Worm (Caenorhabditis elegans) whole organism, L3 larva: ENCODE measurements around the gene clec-54.

ENCODE experiments used
- ama-1 ChIP-seq: fragments of 150-350 bp; optimal IDR thresholded peaks from 2 replicates; lab custom pipeline; 2018
- ceh-82 ChIP-seq: fragments of 150-350 bp; optimal IDR thresholded peaks from 2 replicates; lab custom pipeline; 2014; ENCODE audit warnings: missing biosample characterization, missing genetic modification characterization
- ceh-9 ChIP-seq: sonication (generic microtip); optimal IDR thresholded peaks from 2 replicates; lab custom pipeline; 2018; ENCODE audit warnings: missing biosample characterization, missing genetic modification characterization
- egl-5 ChIP-seq: fragments of 150-350 bp; optimal IDR thresholded peaks from 2 replicates; lab custom pipeline; 2017; ENCODE audit warnings: missing biosample characterization, missing genetic modification reagents, missing genetic modification characterization, inconsistent platforms
- elt-1 ChIP-seq: fragments of 150-350 bp; optimal IDR thresholded peaks from 2 replicates; lab custom pipeline; 2014; ENCODE audit warnings: missing biosample characterization, missing genetic modification characterization
- elt-3 ChIP-seq, 3 experiments: fragments of 150-350 bp in 1 of 3; sonication (generic microtip) in 2 of 3; optimal IDR thresholded peaks; 2 replicates in 2 of 3; 4 replicates in 1 of 3; lab custom pipeline; 2014 to 2017; ENCODE audit warnings: missing biosample characterization in 3 of 3, missing genetic modification characterization in 3 of 3
- fkh-10 ChIP-seq: sonication (generic microtip); optimal IDR thresholded peaks from 2 replicates; lab custom pipeline; 2017; ENCODE audit warnings: missing biosample characterization, missing genetic modification reagents, missing genetic modification characterization
- lin-39 ChIP-seq: fragments of 150-350 bp; optimal IDR thresholded peaks from 2 replicates; lab custom pipeline; 2018; ENCODE audit warnings: missing biosample characterization, missing genetic modification reagents, missing genetic modification characterization
- nhr-23 ChIP-seq: fragments of 150-350 bp; optimal IDR thresholded peaks from 2 replicates; lab custom pipeline; 2014; ENCODE audit warnings: missing biosample characterization, missing genetic modification reagents, missing genetic modification characterization
- nhr-25 ChIP-seq: sonication (generic microtip); optimal IDR thresholded peaks from 2 replicates; lab custom pipeline; 2017; ENCODE audit warnings: missing biosample characterization, missing genetic modification characterization
- sea-2 ChIP-seq: fragments of 150-350 bp; sonication (generic microtip); optimal IDR thresholded peaks from 4 replicates; lab custom pipeline; 2014; ENCODE audit warnings: missing biosample characterization, missing genetic modification reagents, missing genetic modification characterization
- skn-1 ChIP-seq: fragments of 150-350 bp; optimal IDR thresholded peaks from 2 replicates; lab custom pipeline; 2014; ENCODE audit warnings: missing biosample characterization, missing genetic modification characterization
- snpc-4 ChIP-seq: fragments of 150-350 bp; optimal IDR thresholded peaks from 2 replicates; lab custom pipeline; 2014; ENCODE audit warnings: missing biosample characterization, missing genetic modification characterization
- tbx-2 ChIP-seq: sonication (generic microtip); optimal IDR thresholded peaks from 2 replicates; lab custom pipeline; 2016; ENCODE audit warnings: mild to moderate bottlenecking, missing genetic modification characterization, missing compliant biosample characterization

- TF ChIP-seq ceh-82 (tag; lab: Kevin White, UChicago) (no peak), fkh-10 (GFP tag; lab: Kevin White, UChicago) (no peak), elt-3 (tag; optimal IDR thresholded peaks at IDR 0.05; lab: Kevin White, UChicago) (no peak), egl-5 (tag; lab: Kevin White, UChicago) (no peak), nhr-25 (tag; lab: Kevin White, UChicago) (no peak), lin-39 (tag; lab: Kevin White, UChicago) (no peak), snpc-4 (no peak), nhr-23 (no peak), elt-1 (tag; lab: Kevin White, UChicago) (no peak), ama-1 (lab: Kevin White, UChicago) (no peak), tbx-2 (tag; lab: Kevin White, UChicago) (no peak), sea-2 (GFP tag; lab: Kevin White, UChicago) (no peak), skn-1 (no peak), ceh-9 (no peak)
Measured at ce11 chrV:14456626-14457025, 20.1 kb upstream of the clec-54 start, which contains the start of gene bmk-1.
